Fruit fly (Drosophila melanogaster) whole organism, adult: ENCODE results near the gene CG33281.
A peak's percentile ranks its signal among the peaks of the same experiment; 100 is the strongest.

Source experiments
- CG11617 ChIP-seq: fragments of 200-800 bp; sonication (Bioruptor generic); optimal IDR thresholded peaks from 2 replicates; lab custom pipeline; 2017; ENCODE audit warnings: mild to moderate bottlenecking, missing biosample characterization, missing genetic modification reagents, missing genetic modification characterization
- CG12768 ChIP-seq: fragments of 200-800 bp; sonication (Bioruptor generic); optimal IDR thresholded peaks from 2 replicates; lab custom pipeline; 2017; ENCODE audit warnings: missing biosample characterization, missing genetic modification characterization, mild to moderate bottlenecking, moderate library complexity, missing genetic modification reagents
- CG14711 ChIP-seq: fragments of 200-800 bp; sonication (Bioruptor generic); optimal IDR thresholded peaks from 2 replicates; lab custom pipeline; 2018; ENCODE audit warnings: missing biosample characterization, mild to moderate bottlenecking, missing genetic modification characterization, moderate library complexity
- CG1620 ChIP-seq: fragments of 200-800 bp; sonication (Bioruptor generic); optimal IDR thresholded peaks from 2 replicates; lab custom pipeline; 2016; ENCODE audit warnings: missing biosample characterization, missing genetic modification characterization
- CG33017 ChIP-seq: fragments of 200-800 bp; sonication (Bioruptor generic); optimal IDR thresholded peaks from 2 replicates; lab custom pipeline; 2018; ENCODE audit warnings: missing biosample characterization, mild to moderate bottlenecking, missing genetic modification characterization, moderate library complexity
- CG5204 ChIP-seq: fragments of 200-800 bp; sonication (Bioruptor generic); optimal IDR thresholded peaks from 2 replicates; lab custom pipeline; 2016; ENCODE audit warnings: missing biosample characterization, missing genetic modification characterization
- CG7045 ChIP-seq: fragments of 200-800 bp; sonication (Bioruptor generic); optimal IDR thresholded peaks from 2 replicates; lab custom pipeline; 2017; ENCODE audit warnings: missing biosample characterization, mild to moderate bottlenecking, missing genetic modification characterization
- CG7101 ChIP-seq: fragments of 200-800 bp; sonication (Bioruptor generic); optimal IDR thresholded peaks from 2 replicates; lab custom pipeline; 2018; ENCODE audit warnings: missing biosample characterization, mild to moderate bottlenecking, missing genetic modification characterization, moderate library complexity
- Clk ChIP-seq: fragments of 200-800 bp; sonication (Bioruptor generic); optimal IDR thresholded peaks from 2 replicates; lab custom pipeline; 2017; ENCODE audit warnings: missing biosample characterization, missing genetic modification characterization
- Crg-1 ChIP-seq: fragments of 200-800 bp; sonication (Bioruptor generic); optimal IDR thresholded peaks from 2 replicates; lab custom pipeline; 2016; ENCODE audit warnings: missing biosample characterization, missing genetic modification characterization
- Hr96 ChIP-seq: fragments of 200-800 bp; sonication (Bioruptor generic); optimal IDR thresholded peaks from 2 replicates; lab custom pipeline; 2016; ENCODE audit warnings: missing biosample characterization, missing genetic modification characterization
- Mnt ChIP-seq: fragments of 200-800 bp; sonication (Bioruptor generic); optimal IDR thresholded peaks from 2 replicates; lab custom pipeline; 2016; ENCODE audit warnings: missing biosample characterization, mild to moderate bottlenecking, missing genetic modification characterization
- bab1 ChIP-seq: fragments of 200-800 bp; sonication (Bioruptor generic); optimal IDR thresholded peaks from 3 replicates; lab custom pipeline; 2019; ENCODE audit warnings: missing biosample characterization, mild to moderate bottlenecking, missing genetic modification characterization, moderate library complexity
- cic ChIP-seq: fragments of 200-800 bp; sonication (Bioruptor generic); optimal IDR thresholded peaks from 2 replicates; lab custom pipeline; 2017; ENCODE audit warnings: missing biosample characterization, mild to moderate bottlenecking, missing genetic modification characterization, moderate library complexity
- cnc ChIP-seq, 2 experiments: fragments of >200 bp; optimal IDR thresholded peaks; 2 replicates each; lab custom pipeline; 2017
- kay ChIP-seq: fragments of 200-800 bp; sonication (Bioruptor generic); peaks from one replicate; lab custom pipeline; 2016; ENCODE audit warnings: missing biosample characterization, missing genetic modification characterization, borderline replicate concordance
- ovo ChIP-seq: fragments of 200-800 bp; sonication (Bioruptor generic); optimal IDR thresholded peaks from 2 replicates; lab custom pipeline; 2016; ENCODE audit warnings: missing biosample characterization, missing genetic modification characterization
- pad ChIP-seq: fragments of 200-800 bp; sonication (Bioruptor generic); optimal IDR thresholded peaks from 3 replicates; lab custom pipeline; 2017; ENCODE audit warnings: missing biosample characterization, missing genetic modification characterization, mild to moderate bottlenecking, moderate library complexity, missing genetic modification reagents
- tj ChIP-seq: fragments of 200-800 bp; sonication (Bioruptor generic); optimal IDR thresholded peaks from 3 replicates; lab custom pipeline; 2017; ENCODE audit warnings: missing biosample characterization, mild to moderate bottlenecking, missing genetic modification characterization, moderate library complexity
- toe ChIP-seq: fragments of 200-800 bp; sonication (Bioruptor generic); optimal IDR thresholded peaks from 2 replicates; lab custom pipeline; 2016; ENCODE audit warnings: missing biosample characterization, missing genetic modification characterization

The CG33281 gene

DNA sequence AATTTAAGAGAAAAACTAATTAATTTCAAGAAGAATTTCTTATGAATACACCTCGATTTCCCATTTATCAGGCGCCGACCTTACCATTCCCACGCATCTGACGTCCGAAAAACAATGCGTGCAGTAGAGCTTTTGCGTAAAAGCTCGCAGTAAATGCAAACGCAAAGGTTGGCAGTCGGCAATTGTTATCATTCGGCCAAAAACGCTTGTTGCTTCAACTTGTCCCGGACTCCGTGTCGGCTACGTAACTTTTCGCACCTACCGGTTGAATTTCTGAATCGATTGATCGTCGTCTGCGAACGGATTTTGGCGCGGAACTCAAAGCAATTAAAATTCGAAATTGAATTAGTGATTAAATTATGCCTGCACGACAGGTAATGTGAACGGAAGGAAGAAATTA lies 20.1 kb upstream of the CG33281 start, which contains the start of gene CG3277:
Gene CG3277, plus strand, starts transcription at position 208 of the 400 bp plus-strand sequence.
- no peak for TF ChIP-seq ovo (GFP tag; lab: Kevin White, UChicago)
- TF ChIP-seq CG12768 (GFP tag; lab: Kevin White, UChicago): peak; percentile 12
- TF ChIP-seq cic (GFP tag; lab: Kevin White, UChicago): peak; percentile 30
- TF ChIP-seq CG14711: no peak

DNA sequence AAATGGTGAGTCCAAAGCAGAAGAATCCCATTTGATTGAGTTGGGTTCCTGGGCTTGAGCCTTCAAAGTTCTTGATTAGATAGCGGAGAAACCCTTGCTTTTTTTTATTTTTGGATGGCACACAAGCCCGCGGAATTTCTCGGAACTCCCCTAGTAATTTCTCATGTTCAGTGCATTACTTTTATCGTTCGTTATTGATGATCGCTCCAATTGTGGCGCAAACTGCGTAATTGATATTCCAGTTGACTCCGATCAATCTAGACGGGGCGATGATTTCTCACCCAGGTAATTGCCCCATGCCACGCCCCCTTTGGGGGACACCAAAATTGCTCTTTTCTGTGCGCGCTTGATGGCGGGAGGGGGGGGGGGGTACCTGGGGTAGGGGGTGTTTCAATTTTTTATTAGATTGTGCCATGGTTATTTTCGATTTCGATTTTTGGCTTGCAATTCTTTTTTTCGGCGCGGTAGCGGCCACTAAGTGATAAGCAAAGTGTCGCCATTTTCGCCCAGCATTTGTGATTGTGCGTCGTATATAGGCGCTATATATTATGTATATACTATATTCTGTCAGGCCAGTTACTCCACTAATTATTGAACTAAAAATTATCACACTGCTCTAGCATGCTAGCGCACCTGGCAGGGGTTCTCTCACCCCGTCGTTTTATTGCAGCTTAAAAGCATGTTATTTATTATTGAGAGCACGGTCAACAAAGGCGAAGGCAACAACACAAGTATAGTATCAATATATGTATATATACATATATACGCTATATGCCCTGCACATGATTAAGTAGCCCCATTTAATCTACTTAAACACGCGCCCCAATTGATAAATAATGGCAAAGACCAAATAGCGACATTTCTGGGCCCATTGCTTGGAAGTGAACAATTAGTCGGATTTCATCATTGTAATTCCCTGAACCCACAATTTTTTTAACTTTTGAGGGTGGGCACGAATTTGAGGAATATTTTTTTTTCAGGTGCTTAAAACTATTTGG lies 18.9 kb upstream of the CG33281 start:
- TF ChIP-seq tj (GFP tag; lab: Kevin White, UChicago) (no peak), ovo (GFP tag; lab: Kevin White, UChicago) (no peak), cic (GFP tag; lab: Kevin White, UChicago) (no peak), kay (GFP tag; lab: Kevin White, UChicago) (peak; percentile 75), Mnt (peak; percentile 23), Crg-1 (GFP tag; lab: Kevin White, UChicago) (peak; percentile 7), CG11617 (GFP tag; lab: Kevin White, UChicago) (no peak), CG5204 (GFP tag; lab: Kevin White, UChicago) (no peak), toe (GFP tag; lab: Kevin White, UChicago) (no peak), Clk (GFP tag; lab: Kevin White, UChicago) (no peak), CG7101 (peak; percentile 44), bab1 (no peak)

DNA sequence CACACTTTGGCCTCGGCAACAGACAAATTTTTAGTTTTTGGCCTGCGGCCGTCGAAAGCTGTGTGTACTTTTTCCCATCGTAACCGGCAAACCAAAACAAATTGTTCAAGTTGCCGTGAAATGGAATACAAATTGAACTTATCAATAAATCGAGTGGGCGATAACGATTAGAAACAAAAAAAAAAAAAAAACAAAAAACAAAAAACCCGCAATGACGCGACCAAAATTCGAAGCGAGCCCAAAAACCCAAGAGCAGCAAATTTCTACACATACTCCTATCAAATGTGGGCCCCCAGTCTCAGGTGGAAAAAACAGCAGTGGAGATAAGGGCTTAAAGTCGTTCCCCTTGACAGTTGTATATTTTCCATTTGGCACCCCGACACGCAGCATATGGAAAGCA lies 16.8 kb upstream of the CG33281 start:
- TF ChIP-seq kay (GFP tag; lab: Kevin White, UChicago): peak; percentile 3
- TF ChIP-seq CG33017: no peak

DNA sequence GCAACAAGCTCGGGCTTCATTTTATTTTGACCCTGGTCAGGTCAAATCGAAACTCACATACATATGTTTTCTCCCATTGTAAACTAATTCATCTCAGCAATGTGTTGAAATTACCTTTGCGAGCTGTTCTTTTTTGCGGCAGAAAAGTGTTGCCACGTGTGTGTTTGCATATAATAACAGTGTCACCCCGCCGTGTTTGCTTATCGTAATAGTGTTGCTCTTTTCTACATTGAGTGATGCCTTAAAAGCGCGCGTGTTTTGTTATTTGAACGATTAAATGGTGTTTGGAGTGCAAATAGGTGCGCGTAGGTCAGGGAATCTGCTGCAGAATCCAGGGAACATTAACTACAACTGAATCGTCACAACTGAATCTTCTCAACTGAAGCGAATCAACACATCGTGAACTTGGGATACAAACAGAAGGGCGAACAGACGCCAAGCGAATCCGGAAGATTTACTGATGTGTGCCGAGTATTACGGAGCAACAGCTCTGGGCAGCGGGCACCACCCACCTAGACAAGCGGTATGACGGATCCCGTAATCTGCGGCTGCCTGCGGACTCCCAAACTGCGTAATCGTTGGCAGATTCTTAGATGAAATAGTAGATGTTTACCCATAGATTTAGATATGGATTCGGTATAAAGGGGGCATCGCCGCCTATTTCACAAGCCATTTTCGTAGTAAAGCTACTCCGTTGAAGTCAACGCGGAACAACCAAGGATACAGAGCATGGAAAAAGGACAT lies 15.3 kb upstream of the CG33281 start, which contains the start of gene CG15406:
Gene CG15406, plus strand, starts transcription at position 694 of the 744 bp plus-strand sequence.
- TF ChIP-seq Hr96 (GFP tag; lab: Kevin White, UChicago) (no peak), CG5204 (GFP tag; lab: Kevin White, UChicago) (no peak), cic (GFP tag; lab: Kevin White, UChicago) (peak; percentile 58), kay (GFP tag; lab: Kevin White, UChicago) (peak; percentile 61)

- no peak for TF ChIP-seq pad (GFP tag; lab: Kevin White, UChicago)
- no peak for TF ChIP-seq Mnt
- no peak for TF ChIP-seq CG7045 (GFP tag; lab: Kevin White, UChicago)
- TF ChIP-seq cnc (optimal IDR thresholded peaks at IDR 0.05; lab: Kevin White, UChicago): no peak
- no peak for TF ChIP-seq Hr96 (GFP tag; lab: Kevin White, UChicago)
- no peak for TF ChIP-seq CG14711
- no peak for TF ChIP-seq kay (GFP tag; lab: Kevin White, UChicago)
Observed at dm6 chr2L:3319731-3320295, 4.2 kb upstream of the CG33281 start, which contains the start of the genes Fign and CG8837. Gene Fign, minus strand, starts transcription at chr2L:3319872. Gene CG8837, plus strand, starts transcription at chr2L:3320245.

DNA sequence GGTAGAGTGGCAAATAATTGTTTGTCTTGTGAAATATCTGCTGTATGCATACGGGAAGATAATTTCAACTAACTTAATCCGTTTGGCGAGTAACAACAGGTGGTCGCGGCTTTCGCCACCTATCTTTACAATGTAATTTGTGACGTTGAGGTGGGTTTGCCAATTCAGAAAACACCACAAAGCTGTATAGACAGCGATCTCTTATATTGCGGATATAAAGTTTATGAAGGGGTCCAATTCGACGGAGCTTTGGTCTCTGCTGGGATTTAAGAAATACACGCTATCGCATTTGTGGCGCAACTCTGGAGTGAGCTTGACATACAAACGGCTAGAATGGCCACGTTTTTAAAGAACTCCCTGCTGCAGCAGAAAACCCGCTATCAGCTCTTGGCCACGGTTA lies 3.6 kb downstream of the CG33281 start, which contains the start of gene CG33282:
Gene CG33282, plus strand, starts transcription at position 301 of the 400 bp plus-strand sequence.
- TF ChIP-seq CG33017 (peak; percentile 31), tj (GFP tag; lab: Kevin White, UChicago) (no peak)

DNA sequence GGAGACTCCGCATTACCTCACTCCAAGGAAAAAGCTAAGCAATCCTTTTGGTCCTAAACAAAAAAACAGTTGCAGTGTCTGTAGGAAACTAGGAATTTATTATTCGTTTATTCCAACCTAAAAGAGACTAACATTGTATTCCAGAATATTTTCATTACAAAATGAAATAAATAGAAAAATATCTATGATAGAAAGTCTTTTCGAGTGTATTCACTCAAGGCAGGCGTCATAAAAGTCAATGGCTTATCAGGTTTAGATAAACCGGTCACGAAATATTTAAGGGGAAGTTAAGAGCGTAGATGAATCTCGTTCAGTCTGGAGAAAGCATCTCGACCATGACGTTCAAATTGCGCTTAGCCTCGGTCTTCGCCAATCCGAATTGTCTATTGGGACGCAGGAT lies 6.6 kb downstream of the CG33281 start, which contains the start of gene CG3285:
Gene CG3285, plus strand, starts transcription at position 301 of the 400 bp plus-strand sequence.
- no peak for TF ChIP-seq cic (GFP tag; lab: Kevin White, UChicago)
- TF ChIP-seq pad (GFP tag; lab: Kevin White, UChicago): no peak
- no peak for TF ChIP-seq CG12768 (GFP tag; lab: Kevin White, UChicago)
- no peak for TF ChIP-seq CG7045 (GFP tag; lab: Kevin White, UChicago)
- no peak for TF ChIP-seq Clk (GFP tag; lab: Kevin White, UChicago)
- no peak for TF ChIP-seq bab1
- TF ChIP-seq CG5204 (GFP tag; lab: Kevin White, UChicago): no peak
- no peak for TF ChIP-seq CG1620 (GFP tag; lab: Kevin White, UChicago)
- no peak for TF ChIP-seq ovo (GFP tag; lab: Kevin White, UChicago)
